Worm (Caenorhabditis elegans): ENCODE data around the gene C35D10.6.

The C35D10.6 gene

ce11 chrIII:4859039-4859438 lies at the start of gene C35D10.6:
Gene C35D10.6 (plus strand): TSS chrIII:4859339.
- TF ChIP-seq skn-1 (tag; optimal IDR thresholded peaks at IDR 0.05) (no peak), tbx-2 (tag; optimal IDR thresholded peaks at IDR 0.05) (no peak), unc-62 (GFP tag; optimal IDR thresholded peaks at IDR 0.05) (no peak), ceh-9 (tag; optimal IDR thresholded peaks at IDR 0.05) (no peak), snpc-4 (tag; optimal IDR thresholded peaks at IDR 0.05) (no peak), lin-15B (tag; optimal IDR thresholded peaks at IDR 0.05) (no peak), mdl-1 (tag; optimal IDR thresholded peaks at IDR 0.05) (no peak), fkh-2 (tag; optimal IDR thresholded peaks at IDR 0.05) (no peak), nhr-237 (tag; optimal IDR thresholded peaks at IDR 0.05) (no peak), daf-12 (tag; optimal IDR thresholded peaks at IDR 0.05) (no peak), lin-39 (tag; optimal IDR thresholded peaks at IDR 0.05) (no peak)

- no peak for TF ChIP-seq nhr-25 (tag; optimal IDR thresholded peaks at IDR 0.05)
- TF ChIP-seq mml-1 (tag; optimal IDR thresholded peaks at IDR 0.05): no peak
- TF ChIP-seq fos-1 (tag; optimal IDR thresholded peaks at IDR 0.05): no peak
- TF ChIP-seq fkh-2 (tag; optimal IDR thresholded peaks at IDR 0.05): no peak
- TF ChIP-seq ceh-16 (tag; optimal IDR thresholded peaks at IDR 0.05): no peak
- no peak for TF ChIP-seq ztf-11 (tag; optimal IDR thresholded peaks at IDR 0.05)
- no peak for TF ChIP-seq R02D3.7 (tag; optimal IDR thresholded peaks at IDR 0.05)
- TF ChIP-seq nhr-76 (tag; optimal IDR thresholded peaks at IDR 0.05): no peak
- TF ChIP-seq snpc-4 (tag; optimal IDR thresholded peaks at IDR 0.05): no peak
- TF ChIP-seq nhr-237 (tag; optimal IDR thresholded peaks at IDR 0.05): no peak
- TF ChIP-seq nhr-12 (tag; optimal IDR thresholded peaks at IDR 0.05): no peak
- no peak for TF ChIP-seq nhr-28 (tag; optimal IDR thresholded peaks at IDR 0.05)
- TF ChIP-seq jun-1 (tag; optimal IDR thresholded peaks at IDR 0.05): no peak
- no peak for TF ChIP-seq nhr-23 (tag; optimal IDR thresholded peaks at IDR 0.05)
- no peak for TF ChIP-seq hmg-11 (tag; optimal IDR thresholded peaks at IDR 0.05)
- no peak for TF ChIP-seq skn-1 (tag; optimal IDR thresholded peaks at IDR 0.05)
Observed at ce11 chrIII:4809526-4810153, 49.5 kb upstream of the C35D10.6 start, which contains the start of gene pal-1. Gene pal-1 (minus strand): TSS chrIII:4809576.

- no peak for TF ChIP-seq fkh-2 (tag; optimal IDR thresholded peaks at IDR 0.05)
- TF ChIP-seq nhr-23 (tag; optimal IDR thresholded peaks at IDR 0.05): no peak
- no peak for TF ChIP-seq fkh-10 (GFP tag; optimal IDR thresholded peaks at IDR 0.05)
- no peak for TF ChIP-seq lin-39 (tag; optimal IDR thresholded peaks at IDR 0.05)
- TF ChIP-seq nhr-12 (tag; optimal IDR thresholded peaks at IDR 0.05): no peak
- no peak for TF ChIP-seq nfya-1 (tag; optimal IDR thresholded peaks at IDR 0.05; ENCODE audit: insufficient read depth)
- no peak for TF ChIP-seq nhr-76 (tag; optimal IDR thresholded peaks at IDR 0.05)
Observed at ce11 chrIII:4811195-4811594, 47.9 kb upstream of the C35D10.6 start, which contains the start of gene C38D4.7. Gene C38D4.7 (minus strand): TSS chrIII:4811295.

DNA sequence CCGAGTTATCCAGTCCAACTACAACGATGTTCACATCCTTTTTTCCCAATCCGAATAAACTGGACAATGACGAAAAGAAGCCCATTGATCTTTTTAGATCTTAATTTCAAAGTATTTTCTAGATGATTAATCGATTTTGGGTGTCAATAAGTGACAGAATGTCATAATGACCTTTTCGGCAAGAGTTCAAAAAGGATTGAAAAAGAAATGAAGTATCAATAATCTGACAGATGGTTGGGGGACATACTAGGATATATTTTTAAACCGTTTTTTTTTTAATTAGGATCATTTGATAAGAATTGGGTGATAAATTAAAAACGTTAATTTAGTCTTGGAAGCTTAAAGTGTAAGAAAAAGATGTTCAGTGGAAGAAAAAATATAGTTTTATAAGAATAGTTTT lies 44.4 kb upstream of the C35D10.6 start, which contains the start of gene arl-6:
Gene arl-6, minus strand, starts transcription at position 101 of the 400 bp plus-strand sequence.
- TF ChIP-seq ama-1 (optimal IDR thresholded peaks at IDR 0.05) (no peak), nhr-11 (tag; optimal IDR thresholded peaks at IDR 0.05) (no peak), zag-1 (tag; optimal IDR thresholded peaks at IDR 0.05) (no peak), fos-1 (tag; optimal IDR thresholded peaks at IDR 0.05) (no peak)

- TF ChIP-seq lin-39 (tag; optimal IDR thresholded peaks at IDR 0.05): no peak
- no peak for TF ChIP-seq jun-1 (tag; optimal IDR thresholded peaks at IDR 0.05)
- no peak for TF ChIP-seq fkh-10 (GFP tag; optimal IDR thresholded peaks at IDR 0.05)
- TF ChIP-seq tbx-2 (tag; optimal IDR thresholded peaks at IDR 0.05): no peak
- no peak for TF ChIP-seq ceh-82 (tag; optimal IDR thresholded peaks at IDR 0.05)
- TF ChIP-seq lin-15B (tag; optimal IDR thresholded peaks at IDR 0.05): no peak
Observed at ce11 chrIII:4817240-4817639, 41.9 kb upstream of the C35D10.6 start, which contains the start of gene F26A1.4. Gene F26A1.4 (plus strand): TSS chrIII:4817540.

ce11 chrIII:4819843-4820242 lies 39.3 kb upstream of the C35D10.6 start, which contains the start of gene F26A1.7:
Gene F26A1.7 (minus strand): TSS chrIII:4819943.
- no peak for TF ChIP-seq nhr-25 (tag; optimal IDR thresholded peaks at IDR 0.05)

DNA sequence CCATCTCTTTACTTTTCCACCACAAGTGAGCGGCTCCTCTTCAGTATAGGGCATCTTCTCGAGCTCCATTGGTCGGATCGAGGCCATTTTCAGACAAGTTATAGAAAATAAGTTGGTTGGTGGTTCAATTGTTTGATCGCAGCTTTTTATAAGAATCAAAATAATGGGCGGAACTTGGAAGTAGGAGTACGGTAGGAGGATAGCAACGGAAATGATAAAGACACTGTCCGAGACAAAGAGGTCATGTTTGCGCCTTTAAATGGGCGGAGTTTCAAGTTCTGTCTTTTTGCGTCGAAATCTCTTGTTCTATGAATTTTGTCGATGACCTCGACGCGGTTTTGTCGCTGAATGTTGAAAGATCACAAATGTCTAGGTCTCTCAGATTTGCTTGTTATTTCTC lies 37.0 kb upstream of the C35D10.6 start, which contains the start of gene F26A1.8:
Gene F26A1.8, minus strand, starts transcription at position 101 of the 400 bp plus-strand sequence.
- TF ChIP-seq nhr-28 (tag; optimal IDR thresholded peaks at IDR 0.05): no peak
- TF ChIP-seq skn-1 (tag; optimal IDR thresholded peaks at IDR 0.05): no peak
- TF ChIP-seq ceh-16 (tag; optimal IDR thresholded peaks at IDR 0.05): no peak

Measured in whole organism, L3 larva.